Fruit fly (Drosophila melanogaster) whole organism, embryonic: ENCODE results near the gene RPA1.

Experiments
- Aef1 ChIP-seq: fragments of 200-800 bp; sonication (Bioruptor generic); IDR thresholded peaks from 3 replicates; pipeline ENCODE4 v1.3.6; 2022; ENCODE audit warnings: missing biosample characterization, missing genetic modification characterization
- Atf3 ChIP-seq: fragments of 200-800 bp; sonication (Bioruptor generic); optimal IDR thresholded peaks from 3 replicates; lab custom pipeline; 2016; ENCODE audit warnings: missing biosample characterization, missing genetic modification characterization
- CG10209 ChIP-seq: fragments of 200-800 bp; sonication (Bioruptor generic); optimal IDR thresholded peaks from 3 replicates; lab custom pipeline; 2017; ENCODE audit warnings: missing biosample characterization, mild to moderate bottlenecking, missing genetic modification characterization, missing genetic modification reagents
- CG10543 ChIP-seq: fragments of 200-800 bp; sonication (Bioruptor generic); optimal IDR thresholded peaks from 3 replicates; lab custom pipeline; 2017; ENCODE audit warnings: missing biosample characterization, mild to moderate bottlenecking, missing genetic modification characterization, moderate library complexity
- CG10565 ChIP-seq: fragments of 200-800 bp; sonication (Bioruptor generic); optimal IDR thresholded peaks from 3 replicates; lab custom pipeline; 2016; ENCODE audit warnings: missing biosample characterization, mild to moderate bottlenecking, missing genetic modification characterization
- CG11504 ChIP-seq: fragments of 200-800 bp; sonication (Bioruptor generic); optimal IDR thresholded peaks from 3 replicates; lab custom pipeline; 2019; ENCODE audit warnings: missing biosample characterization, mild to moderate bottlenecking, missing genetic modification characterization, moderate library complexity
- CG12942 ChIP-seq: fragments of 200-800 bp; sonication (Bioruptor generic); optimal IDR thresholded peaks from 3 replicates; lab custom pipeline; 2016; ENCODE audit warnings: missing biosample characterization, missing genetic modification characterization
- CG13123 ChIP-seq: fragments of 200-800 bp; sonication (Bioruptor generic); optimal IDR thresholded peaks from 2 replicates; lab custom pipeline; 2016; ENCODE audit warnings: missing biosample characterization, missing genetic modification characterization
- CG13296 ChIP-seq: fragments of 200-800 bp; sonication (Bioruptor generic); optimal IDR thresholded peaks from 3 replicates; lab custom pipeline; 2018; ENCODE audit warnings: missing biosample characterization, mild to moderate bottlenecking, missing genetic modification characterization
- CG13624 ChIP-seq: fragments of 200-800 bp; sonication (Bioruptor generic); optimal IDR thresholded peaks from 2 replicates; lab custom pipeline; 2016; ENCODE audit warnings: missing biosample characterization, missing genetic modification characterization
- CG15601 ChIP-seq: fragments of 200-800 bp; sonication (Bioruptor generic); optimal IDR thresholded peaks from 3 replicates; lab custom pipeline; 2019; ENCODE audit warnings: missing biosample characterization, mild to moderate bottlenecking, missing genetic modification characterization, moderate library complexity
- CG17186 ChIP-seq: fragments of 200-800 bp; sonication (Bioruptor generic); optimal IDR thresholded peaks from 3 replicates; lab custom pipeline; 2017; ENCODE audit warnings: missing biosample characterization, missing genetic modification reagents, missing genetic modification characterization
- CG17359 ChIP-seq: fragments of 200-800 bp; sonication (Bioruptor generic); optimal IDR thresholded peaks from 3 replicates; lab custom pipeline; 2018; ENCODE audit warnings: missing biosample characterization, mild to moderate bottlenecking, missing genetic modification characterization, moderate library complexity
- CG17802 ChIP-seq: fragments of 200-800 bp; sonication (Bioruptor generic); optimal IDR thresholded peaks from 2 replicates; lab custom pipeline; 2018; ENCODE audit warnings: missing biosample characterization, mild to moderate bottlenecking, missing genetic modification characterization, moderate library complexity
- CG17829 ChIP-seq: fragments of 200-800 bp; optimal IDR thresholded peaks from 2 replicates; lab custom pipeline; 2019; ENCODE audit warnings: missing biosample characterization, mild to moderate bottlenecking, missing genetic modification characterization, moderate library complexity
- CG2199 ChIP-seq: fragments of 200-800 bp; sonication (Bioruptor generic); IDR thresholded peaks from 3 replicates; pipeline ENCODE4 v1.3.6; 2022; ENCODE audit warnings: missing biosample characterization, missing genetic modification characterization
- CG2678 ChIP-seq: fragments of 200-800 bp; sonication (Bioruptor generic); optimal IDR thresholded peaks from 3 replicates; lab custom pipeline; 2019; ENCODE audit warnings: missing biosample characterization, mild to moderate bottlenecking, missing genetic modification characterization, moderate library complexity
- CG2712 ChIP-seq: fragments of 200-800 bp; optimal IDR thresholded peaks from 3 replicates; lab custom pipeline; 2019; ENCODE audit warnings: missing biosample characterization, mild to moderate bottlenecking, missing genetic modification characterization, moderate library complexity
- CG33557 ChIP-seq: fragments of 200-800 bp; sonication (Bioruptor generic); optimal IDR thresholded peaks from 2 replicates; lab custom pipeline; 2019; ENCODE audit warnings: missing biosample characterization, mild to moderate bottlenecking, missing genetic modification characterization, moderate library complexity
- CG3407 ChIP-seq: fragments of 200-800 bp; sonication (Bioruptor generic); optimal IDR thresholded peaks from 2 replicates; lab custom pipeline; 2018; ENCODE audit warnings: missing biosample characterization, mild to moderate bottlenecking, missing genetic modification characterization
- CG3995 ChIP-seq: fragments of 200-800 bp; sonication (Bioruptor generic); optimal IDR thresholded peaks from 3 replicates; lab custom pipeline; 2016; ENCODE audit warnings: missing biosample characterization, missing genetic modification characterization
- CG42726 ChIP-seq: fragments of 200-800 bp; sonication (Bioruptor generic); IDR thresholded peaks from 2 replicates; pipeline ENCODE4 v1.3.6; 2022; ENCODE audit warnings: missing biosample characterization, missing genetic modification characterization; ENCODE audit not compliant: partially characterized antibody
- CG4282 ChIP-seq: fragments of 200-800 bp; sonication (Bioruptor generic); optimal IDR thresholded peaks from 2 replicates; lab custom pipeline; 2016; ENCODE audit warnings: missing biosample characterization, missing genetic modification characterization
- CG4820 ChIP-seq: fragments of 200-800 bp; sonication (Bioruptor generic); optimal IDR thresholded peaks from 3 replicates; lab custom pipeline; 2016; ENCODE audit warnings: missing biosample characterization, missing genetic modification characterization
- CG5245 ChIP-seq: fragments of 200-800 bp; sonication (Bioruptor generic); optimal IDR thresholded peaks from 3 replicates; lab custom pipeline; 2016; ENCODE audit warnings: missing biosample characterization, missing genetic modification characterization
- CG6254 ChIP-seq: fragments of 200-800 bp; sonication (Bioruptor generic); optimal IDR thresholded peaks from 3 replicates; lab custom pipeline; 2017; ENCODE audit warnings: mild to moderate bottlenecking, missing biosample characterization, missing genetic modification reagents, missing genetic modification characterization
- CG6813 ChIP-seq: fragments of 200-800 bp; sonication (Bioruptor generic); optimal IDR thresholded peaks from 2 replicates; lab custom pipeline; 2017; ENCODE audit warnings: missing biosample characterization, missing genetic modification characterization, mild to moderate bottlenecking, moderate library complexity, missing genetic modification reagents
- Chrac-16 ChIP-seq: fragments of 200-800 bp; sonication (Bioruptor generic); optimal IDR thresholded peaks from 3 replicates; lab custom pipeline; 2016; ENCODE audit warnings: missing biosample characterization, missing genetic modification characterization
- CoRest ChIP-seq: fragments of 200-800 bp; sonication (Bioruptor generic); optimal IDR thresholded peaks from 3 replicates; lab custom pipeline; 2018; ENCODE audit warnings: missing biosample characterization, mild to moderate bottlenecking, missing genetic modification characterization, moderate library complexity
- Dref ChIP-seq: fragments of 200-800 bp; sonication (Bioruptor generic); IDR thresholded peaks from 2 replicates; pipeline ENCODE4 v1.3.6; 2022; ENCODE audit warnings: missing biosample characterization, missing genetic modification characterization
- Ets97D ChIP-seq: fragments of 200-800 bp; sonication (Bioruptor generic); optimal IDR thresholded peaks from 3 replicates; lab custom pipeline; 2016; ENCODE audit warnings: missing biosample characterization, missing genetic modification characterization
- MTF-1 ChIP-seq: fragments of 200-800 bp; sonication (Bioruptor generic); optimal IDR thresholded peaks from 2 replicates; lab custom pipeline; 2018; ENCODE audit warnings: missing biosample characterization, mild to moderate bottlenecking, missing genetic modification characterization, borderline replicate concordance
- Mrtf ChIP-seq: fragments of 200-800 bp; sonication (Bioruptor generic); IDR thresholded peaks from 3 replicates; pipeline ENCODE4 v1.3.6; 2022; ENCODE audit warnings: missing biosample characterization, missing genetic modification characterization
- NfI ChIP-seq: fragments of 200-800 bp; sonication (Bioruptor generic); optimal IDR thresholded peaks from 3 replicates; lab custom pipeline; 2018; ENCODE audit warnings: missing biosample characterization, mild to moderate bottlenecking, missing genetic modification characterization, moderate library complexity
- Scr ChIP-seq: fragments of 200-800 bp; sonication (Bioruptor generic); IDR thresholded peaks from 2 replicates; pipeline ENCODE4 v1.3.6; 2022; ENCODE audit warnings: missing biosample characterization, missing genetic modification characterization; ENCODE audit not compliant: partially characterized antibody
- ac ChIP-seq: fragments of 200-800 bp; sonication (Bioruptor generic); optimal IDR thresholded peaks from 3 replicates; lab custom pipeline; 2017; ENCODE audit warnings: missing biosample characterization, mild to moderate bottlenecking, missing genetic modification characterization
- ara ChIP-seq: fragments of 200-800 bp; sonication (Bioruptor generic); IDR thresholded peaks from 2 replicates; pipeline ENCODE4 v1.3.6; 2022; ENCODE audit warnings: missing biosample characterization, missing genetic modification characterization
- cato ChIP-seq: fragments of 200-800 bp; sonication (Bioruptor generic); optimal IDR thresholded peaks from 2 replicates; lab custom pipeline; 2016; ENCODE audit warnings: missing biosample characterization, missing genetic modification characterization, borderline replicate concordance
- ci ChIP-seq: fragments of 200-800 bp; sonication (Bioruptor generic); IDR thresholded peaks from 3 replicates; pipeline ENCODE4 v1.3.6; 2022; ENCODE audit warnings: missing biosample characterization, missing genetic modification characterization
- dati ChIP-seq: fragments of 200-800 bp; sonication (Bioruptor generic); IDR thresholded peaks from 2 replicates; pipeline ENCODE4 v1.3.6; 2022; ENCODE audit warnings: missing biosample characterization, missing genetic modification characterization
- esg ChIP-seq: fragments of 200-800 bp; sonication (Bioruptor generic); conservative IDR thresholded peaks from 2 replicates; pipeline ENCODE4 v1.3.6; 2022; ENCODE audit warnings: missing biosample characterization, missing genetic modification characterization
- kah ChIP-seq: fragments of 200-800 bp; sonication (Bioruptor generic); optimal IDR thresholded peaks from 2 replicates; lab custom pipeline; 2018; ENCODE audit warnings: missing biosample characterization, mild to moderate bottlenecking, missing genetic modification characterization
- knrl ChIP-seq: fragments of 200-800 bp; sonication (Bioruptor generic); IDR thresholded peaks from 3 replicates; pipeline ENCODE4 v1.3.6; 2022; ENCODE audit warnings: missing biosample characterization, missing genetic modification characterization; ENCODE audit not compliant: partially characterized antibody
- luna ChIP-seq: fragments of 200-800 bp; sonication (Bioruptor generic); optimal IDR thresholded peaks from 2 replicates; lab custom pipeline; 2016; ENCODE audit warnings: missing biosample characterization, missing genetic modification characterization
- mam ChIP-seq: fragments of 200-800 bp; sonication (Bioruptor generic); optimal IDR thresholded peaks from 3 replicates; lab custom pipeline; 2016; ENCODE audit warnings: missing biosample characterization, missing genetic modification characterization
- mld ChIP-seq: fragments of 200-800 bp; sonication (Bioruptor generic); IDR thresholded peaks from 3 replicates; pipeline ENCODE4 v1.3.6; 2022; ENCODE audit warnings: missing biosample characterization, missing genetic modification characterization; ENCODE audit not compliant: partially characterized antibody
- peb ChIP-seq: fragments of 200-800 bp; sonication (Bioruptor generic); IDR thresholded peaks from 2 replicates; pipeline ENCODE4 v1.3.6; 2022; ENCODE audit warnings: missing biosample characterization, missing genetic modification characterization
- repo ChIP-seq: fragments of 200-800 bp; sonication (Bioruptor generic); optimal IDR thresholded peaks from 2 replicates; lab custom pipeline; 2016; ENCODE audit warnings: missing biosample characterization, missing genetic modification characterization
- row ChIP-seq: fragments of 200-800 bp; sonication (Bioruptor generic); IDR thresholded peaks from 3 replicates; pipeline ENCODE4 v1.3.6; 2022; ENCODE audit warnings: missing biosample characterization, missing genetic modification characterization
- sug ChIP-seq: fragments of 200-800 bp; optimal IDR thresholded peaks from 2 replicates; lab custom pipeline; 2019; ENCODE audit warnings: missing biosample characterization, mild to moderate bottlenecking, missing genetic modification characterization, moderate library complexity
- yki ChIP-seq: fragments of >200 bp; optimal IDR thresholded peaks from 3 replicates; lab custom pipeline; 2018

RPA1 gene

dm6 chr3R:8305110-8305509 is 40.9 kb upstream of the RPA1 start, which contains the start of gene Sgt1 (continued):
- TF ChIP-seq Mrtf (GFP tag; lab: Robert Waterston, UW) (no peak), cato (GFP tag; lab: Kevin White, UChicago) (no peak), CG4282 (GFP tag; lab: Kevin White, UChicago) (peak; percentile 14), CG2678 (tag; lab: Kevin White, UChicago) (no peak), Dref (GFP tag; lab: Robert Waterston, UW) (peak; percentile 99), CoRest (tag; lab: Kevin White, UChicago) (peak; percentile 55), kah (GFP tag; lab: Kevin White, UChicago) (no peak), row (GFP tag; lab: Robert Waterston, UW) (peak; percentile 41; the same call in 2 of the 3 replicates), Aef1 (GFP tag; lab: Robert Waterston, UW) (0 out of 3 replicates have a peak, but pooled peaks have one; percentile 25), ci (no peak), mld (peak; percentile 88), CG10209 (GFP tag; lab: Kevin White, UChicago) (no peak), CG10565 (GFP tag; lab: Kevin White, UChicago) (no peak), Atf3 (no peak), MTF-1 (no peak), Chrac-16 (GFP tag; lab: Kevin White, UChicago) (peak; percentile 8), sug (tag; lab: Kevin White, UChicago) (peak; percentile 75), CG13624 (GFP tag; lab: Kevin White, UChicago) (peak; percentile 72), Scr (GFP tag; lab: Robert Waterston, UW) (peak; percentile 75), CG12942 (GFP tag; lab: Kevin White, UChicago) (peak; percentile 18), repo (GFP tag; lab: Kevin White, UChicago) (peak; percentile 40), ac (GFP tag; lab: Kevin White, UChicago) (no peak), CG3407 (GFP tag; lab: Kevin White, UChicago) (no peak), CG13123 (no peak), knrl (GFP tag; lab: Robert Waterston, UW) (peak; percentile 74), NfI (peak; percentile 61), CG17186 (GFP tag; lab: Kevin White, UChicago) (peak; percentile 16), CG10543 (peak; percentile 19), ara (no peak), CG6254 (GFP tag; lab: Kevin White, UChicago) (no peak), dati (GFP tag; lab: Robert Waterston, UW) (no peak), esg (GFP tag; lab: Robert Waterston, UW) (no peak), CG5245 (GFP tag; lab: Kevin White, UChicago) (peak; percentile 44), CG11504 (tag; lab: Kevin White, UChicago) (no peak), mam (GFP tag; lab: Kevin White, UChicago) (peak; percentile 73), CG17359 (tag; lab: Kevin White, UChicago) (no peak), CG15601 (tag; lab: Kevin White, UChicago) (peak; percentile 59), Ets97D (GFP tag; lab: Kevin White, UChicago) (peak; percentile 87), CG17802 (tag; lab: Kevin White, UChicago) (no peak), luna (GFP tag; lab: Kevin White, UChicago) (no peak), CG42726 (GFP tag; lab: Robert Waterston, UW) (peak; percentile 71), yki (lab: Kevin White, UChicago) (no peak), CG33557 (GFP tag; lab: Kevin White, UChicago) (no peak), CG17829 (tag; lab: Kevin White, UChicago) (peak; percentile 63), CG4820 (no peak), CG3995 (GFP tag; lab: Kevin White, UChicago) (peak; percentile 43), CG2712 (tag; lab: Kevin White, UChicago) (peak; percentile 56), CG2199 (GFP tag; lab: Robert Waterston, UW) (no peak), CG13296 (GFP tag; lab: Kevin White, UChicago) (no peak), peb (GFP tag; lab: Robert Waterston, UW) (no peak), CG6813 (GFP tag; lab: Kevin White, UChicago) (no peak)
